Fruit fly (Drosophila melanogaster) whole organism: ENCODE measurements around the gene CG9117.

Experiments
- Dll ChIP-seq: fragments of >200 bp; optimal IDR thresholded peaks from 2 replicates; lab custom pipeline; 2017
- EcR ChIP-seq, 2 experiments: fragments of >200 bp; optimal IDR thresholded peaks; 2 replicates each; lab custom pipeline; 2017; ENCODE audit warnings: missing biosample characterization in 2 of 2, missing genetic modification characterization in 2 of 2, missing genetic modification reagents in 2 of 2
- psq ChIP-seq: fragments of >200 bp; optimal IDR thresholded peaks from 2 replicates; lab custom pipeline; 2017
- usp ChIP-seq: fragments of >200 bp; optimal IDR thresholded peaks from 2 replicates; lab custom pipeline; 2017; ENCODE audit warnings: missing biosample characterization, missing genetic modification characterization, mixed read lengths

dm6 chr2L:6046865-6047264 is 9.2 kb upstream of the CG9117 start:
- no peak for TF ChIP-seq usp
- TF ChIP-seq Dll (lab: Kevin White, UChicago): no peak
- TF ChIP-seq psq (lab: Kevin White, UChicago): no peak
- no peak for TF ChIP-seq EcR (GFP tag; optimal IDR thresholded peaks at IDR 0.05; lab: Kevin White, UChicago)
